Worm (Caenorhabditis elegans) whole organism, L3 larva: ENCODE results near the gene Y39G8B.13.

Experiments
- ZK546.5 ChIP-seq: sonication (generic microtip); optimal IDR thresholded peaks from 2 replicates; lab custom pipeline; 2017; ENCODE audit warnings: missing biosample characterization, missing genetic modification characterization
- aly-2 ChIP-seq: fragments of 150-350 bp; optimal IDR thresholded peaks from 2 replicates; lab custom pipeline; 2014; ENCODE audit warnings: missing biosample characterization, missing genetic modification characterization
- ama-1 ChIP-seq: fragments of 150-350 bp; optimal IDR thresholded peaks from 2 replicates; lab custom pipeline; 2018
- ceh-16 ChIP-seq: sonication (generic microtip); optimal IDR thresholded peaks from 2 replicates; lab custom pipeline; 2017; ENCODE audit warnings: missing biosample characterization, missing genetic modification characterization
- ceh-82 ChIP-seq: fragments of 150-350 bp; optimal IDR thresholded peaks from 2 replicates; lab custom pipeline; 2014; ENCODE audit warnings: missing biosample characterization, missing genetic modification characterization
- ceh-9 ChIP-seq: sonication (generic microtip); optimal IDR thresholded peaks from 2 replicates; lab custom pipeline; 2018; ENCODE audit warnings: missing biosample characterization, missing genetic modification characterization
- daf-12 ChIP-seq: fragments of 150-350 bp; optimal IDR thresholded peaks from 2 replicates; lab custom pipeline; 2014; ENCODE audit warnings: missing biosample characterization, missing genetic modification reagents, missing genetic modification characterization
- egl-27 ChIP-seq: sonication (generic microtip); optimal IDR thresholded peaks from 4 replicates; lab custom pipeline; 2017; ENCODE audit warnings: missing biosample characterization, missing genetic modification reagents, missing genetic modification characterization
- elt-1 ChIP-seq: fragments of 150-350 bp; optimal IDR thresholded peaks from 2 replicates; lab custom pipeline; 2014; ENCODE audit warnings: missing biosample characterization, missing genetic modification characterization
- elt-2 ChIP-seq: sonication (generic microtip); optimal IDR thresholded peaks from 2 replicates; lab custom pipeline; 2016; ENCODE audit warnings: missing genetic modification reagents, mild to moderate bottlenecking, missing genetic modification characterization, missing compliant biosample characterization
- elt-3 ChIP-seq, 3 experiments: fragments of 150-350 bp in 1 of 3; sonication (generic microtip) in 2 of 3; optimal IDR thresholded peaks; 2 replicates in 2 of 3; 4 replicates in 1 of 3; lab custom pipeline; 2014 to 2017; ENCODE audit warnings: missing biosample characterization in 3 of 3, missing genetic modification characterization in 3 of 3
- eor-1 ChIP-seq, 2 experiments: fragments of 150-350 bp; optimal IDR thresholded peaks; 2 replicates each; lab custom pipeline; 2014 to 2018; ENCODE audit warnings: missing biosample characterization in 2 of 2, missing genetic modification characterization in 2 of 2
- fkh-2 ChIP-seq: fragments of 150-350 bp; optimal IDR thresholded peaks from 2 replicates; lab custom pipeline; 2014; ENCODE audit warnings: missing biosample characterization, missing genetic modification reagents, missing genetic modification characterization
- hmg-11 ChIP-seq: sonication (generic microtip); optimal IDR thresholded peaks from 2 replicates; lab custom pipeline; 2016; ENCODE audit warnings: missing genetic modification characterization, missing compliant biosample characterization
- jun-1 ChIP-seq: fragments of 150-350 bp; optimal IDR thresholded peaks from 2 replicates; lab custom pipeline; 2014; ENCODE audit warnings: missing biosample characterization, missing genetic modification reagents, missing genetic modification characterization
- lin-15B ChIP-seq: fragments of 150-350 bp; optimal IDR thresholded peaks from 2 replicates; lab custom pipeline; 2014; ENCODE audit warnings: missing biosample characterization, missing genetic modification characterization
- lin-39 ChIP-seq: fragments of 150-350 bp; optimal IDR thresholded peaks from 2 replicates; lab custom pipeline; 2018; ENCODE audit warnings: missing biosample characterization, missing genetic modification reagents, missing genetic modification characterization
- lsy-12 ChIP-seq: sonication (generic microtip); optimal IDR thresholded peaks from 2 replicates; lab custom pipeline; 2016; ENCODE audit warnings: mild to moderate bottlenecking, missing genetic modification characterization, missing compliant biosample characterization
- mdl-1 ChIP-seq: fragments of 150-350 bp; optimal IDR thresholded peaks from 2 replicates; lab custom pipeline; 2014; ENCODE audit warnings: missing biosample characterization, missing genetic modification characterization
- nfya-1 ChIP-seq: sonication (generic microtip); optimal IDR thresholded peaks from 2 replicates; lab custom pipeline; 2017; ENCODE audit warnings: missing genetic modification characterization, mild to moderate bottlenecking, missing compliant biosample characterization, antibody characterized with exemption, moderate library complexity; ENCODE audit not compliant: insufficient read depth
- nhr-11 ChIP-seq: fragments of 150-350 bp; optimal IDR thresholded peaks from 2 replicates; lab custom pipeline; 2014; ENCODE audit warnings: missing biosample characterization, missing genetic modification characterization
- nhr-12 ChIP-seq: fragments of 150-350 bp; optimal IDR thresholded peaks from 2 replicates; lab custom pipeline; 2014; ENCODE audit warnings: missing biosample characterization, missing genetic modification characterization
- nhr-23 ChIP-seq: fragments of 150-350 bp; optimal IDR thresholded peaks from 2 replicates; lab custom pipeline; 2014; ENCODE audit warnings: missing biosample characterization, missing genetic modification reagents, missing genetic modification characterization
- nhr-237 ChIP-seq: fragments of 150-350 bp; optimal IDR thresholded peaks from 2 replicates; lab custom pipeline; 2014; ENCODE audit warnings: missing biosample characterization, missing genetic modification characterization
- nhr-28 ChIP-seq: fragments of 150-350 bp; optimal IDR thresholded peaks from 2 replicates; lab custom pipeline; 2014; ENCODE audit warnings: missing biosample characterization, missing genetic modification characterization
- nhr-43 ChIP-seq: sonication (generic microtip); optimal IDR thresholded peaks from 2 replicates; lab custom pipeline; 2016; ENCODE audit warnings: mild to moderate bottlenecking, missing genetic modification characterization, missing compliant biosample characterization; ENCODE audit not compliant: poor library complexity, severe bottlenecking
- nhr-67 ChIP-seq: fragments of 150-350 bp; optimal IDR thresholded peaks from 2 replicates; lab custom pipeline; 2014; ENCODE audit warnings: missing biosample characterization, missing genetic modification characterization
- nhr-76 ChIP-seq: fragments of 150-350 bp; sonication (generic microtip); optimal IDR thresholded peaks from 5 replicates; lab custom pipeline; 2014; ENCODE audit warnings: missing biosample characterization, missing genetic modification characterization
- nhr-77 ChIP-seq: fragments of 150-350 bp; optimal IDR thresholded peaks from 2 replicates; lab custom pipeline; 2014; ENCODE audit warnings: missing biosample characterization, missing genetic modification characterization
- pqm-1 ChIP-seq: fragments of 150-350 bp; optimal IDR thresholded peaks from 2 replicates; lab custom pipeline; 2017; ENCODE audit warnings: missing biosample characterization, missing genetic modification characterization, inconsistent platforms
- sea-2 ChIP-seq: fragments of 150-350 bp; sonication (generic microtip); optimal IDR thresholded peaks from 4 replicates; lab custom pipeline; 2014; ENCODE audit warnings: missing biosample characterization, missing genetic modification reagents, missing genetic modification characterization
- skn-1 ChIP-seq: fragments of 150-350 bp; optimal IDR thresholded peaks from 2 replicates; lab custom pipeline; 2014; ENCODE audit warnings: missing biosample characterization, missing genetic modification characterization
- snpc-4 ChIP-seq: fragments of 150-350 bp; optimal IDR thresholded peaks from 2 replicates; lab custom pipeline; 2014; ENCODE audit warnings: missing biosample characterization, missing genetic modification characterization
- unc-39 ChIP-seq: sonication (generic microtip); optimal IDR thresholded peaks from 4 replicates; lab custom pipeline; 2017; ENCODE audit warnings: missing biosample characterization, missing genetic modification characterization
- unc-62 ChIP-seq: fragments of 150-350 bp; sonication (generic microtip); optimal IDR thresholded peaks from 4 replicates; lab custom pipeline; 2014; ENCODE audit warnings: missing biosample characterization, missing genetic modification reagents, missing genetic modification characterization
- ztf-11 ChIP-seq: fragments of 150-350 bp; optimal IDR thresholded peaks from 2 replicates; lab custom pipeline; 2014; ENCODE audit warnings: missing biosample characterization, missing genetic modification characterization
- ztf-4 ChIP-seq: fragments of 150-350 bp; optimal IDR thresholded peaks from 2 replicates; lab custom pipeline; 2014; ENCODE audit warnings: missing biosample characterization, missing genetic modification characterization

The Y39G8B.13 gene

ce11 chrII:13994934-13995333 lies 12.1 kb upstream of the Y39G8B.13 start, which contains the start of gene Y39G8B.7:
TSS of gene Y39G8B.7 (minus strand) at chrII:13995034.
- TF ChIP-seq ceh-16 (tag; lab: Kevin White, UChicago) = no peak
- TF ChIP-seq nfya-1 (tag; lab: Kevin White, UChicago) = no peak
- no peak for TF ChIP-seq nhr-77 (tag; lab: Kevin White, UChicago)
- TF ChIP-seq unc-39 (tag; lab: Kevin White, UChicago) = no peak
- TF ChIP-seq jun-1 = no peak
- no peak for TF ChIP-seq lsy-12 (tag; lab: Kevin White, UChicago)
- TF ChIP-seq skn-1 (tag; lab: Kevin White, UChicago) = no peak
- no peak for TF ChIP-seq nhr-67 (tag; lab: Kevin White, UChicago)
- TF ChIP-seq nhr-43 (tag; lab: Kevin White, UChicago) = no peak
- no peak for TF ChIP-seq sea-2 (GFP tag; lab: Kevin White, UChicago)
- no peak for TF ChIP-seq nhr-11 (tag; lab: Kevin White, UChicago)
- no peak for TF ChIP-seq egl-27 (tag; lab: Kevin White, UChicago)
- no peak for TF ChIP-seq elt-2 (tag; lab: Kevin White, UChicago)
- TF ChIP-seq nhr-12 = no peak
- TF ChIP-seq ceh-82 (tag; lab: Kevin White, UChicago) = no peak
- TF ChIP-seq elt-3 (tag; optimal IDR thresholded peaks at IDR 0.05; lab: Kevin White, UChicago) = no peak
- no peak for TF ChIP-seq nhr-237 (tag; lab: Kevin White, UChicago)

- TF ChIP-seq nhr-28 (tag; lab: Kevin White, UChicago) (no peak), lin-15B (tag; lab: Kevin White, UChicago) (no peak), elt-1 (tag; lab: Kevin White, UChicago) (no peak), fkh-2 (no peak), ztf-11 (tag; lab: Kevin White, UChicago) (no peak), mdl-1 (no peak), daf-12 (tag; lab: Kevin White, UChicago) (no peak), egl-27 (tag; lab: Kevin White, UChicago) (no peak)
- TF ChIP-seq, all 47 proteins: peak for 0
These were observed 8.9 kb upstream of the Y39G8B.13 start, which contains the start of gene Y39G8B.5 for ce11 chrII:13991741-13992140. TSS of gene Y39G8B.5 (minus strand) at chrII:13991841.

DNA sequence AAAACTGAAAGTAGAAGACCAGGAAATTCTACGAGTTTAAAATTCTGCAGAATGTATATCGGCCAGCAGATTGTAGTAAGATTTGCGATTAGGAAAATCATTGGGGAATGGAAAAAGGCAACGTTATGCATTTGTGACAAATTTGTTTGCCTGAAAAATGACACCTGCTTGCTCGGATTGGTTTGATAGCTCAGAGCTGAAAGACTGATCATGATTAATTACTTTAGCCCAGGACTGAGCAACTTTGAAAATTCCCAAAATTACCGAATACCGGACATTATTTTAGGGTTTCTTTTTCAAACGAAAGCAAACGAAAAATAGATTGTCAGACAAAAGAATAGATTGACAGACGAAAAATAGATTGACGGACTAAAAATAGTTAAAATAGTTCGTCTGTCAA lies 1.7 kb upstream of the Y39G8B.13 start, which contains the start of gene sre-47:
Gene sre-47 (minus strand): TSS at position 101 of the 400 bp plus-strand sequence.
- no peak for TF ChIP-seq nhr-23 (tag; lab: Kevin White, UChicago)
- TF ChIP-seq fkh-2 = no peak
- TF ChIP-seq aly-2 (tag; lab: Kevin White, UChicago) = no peak
- TF ChIP-seq daf-12 (tag; lab: Kevin White, UChicago) = no peak
- no peak for TF ChIP-seq ztf-4 (tag; lab: Kevin White, UChicago)

- TF ChIP-seq ceh-9 = no peak
- TF ChIP-seq mdl-1 = no peak
- no peak for TF ChIP-seq snpc-4 (tag; lab: Kevin White, UChicago)
- no peak for TF ChIP-seq jun-1
- TF ChIP-seq eor-1 (tag; optimal IDR thresholded peaks at IDR 0.05; lab: Kevin White, UChicago) = no peak
- TF ChIP-seq lsy-12 (tag; lab: Kevin White, UChicago) = no peak
- no peak for TF ChIP-seq unc-62
- no peak for TF ChIP-seq hmg-11 (tag; lab: Kevin White, UChicago)
- TF ChIP-seq elt-1 (tag; lab: Kevin White, UChicago) = no peak
- no peak for TF ChIP-seq lin-39 (tag; lab: Kevin White, UChicago)
- TF ChIP-seq unc-39 (tag; lab: Kevin White, UChicago) = no peak
- no peak for TF ChIP-seq ama-1 (lab: Kevin White, UChicago)
- no peak for TF ChIP-seq ztf-11 (tag; lab: Kevin White, UChicago)
- no peak for TF ChIP-seq ceh-82 (tag; lab: Kevin White, UChicago)
- TF ChIP-seq ZK546.5 (tag; lab: Kevin White, UChicago) = no peak
- TF ChIP-seq sea-2 (GFP tag; lab: Kevin White, UChicago) = no peak
- TF ChIP-seq, all 47 proteins: peak for 0
These were observed 600 bp downstream of the Y39G8B.13 start for ce11 chrII:13982247-13982646.

DNA sequence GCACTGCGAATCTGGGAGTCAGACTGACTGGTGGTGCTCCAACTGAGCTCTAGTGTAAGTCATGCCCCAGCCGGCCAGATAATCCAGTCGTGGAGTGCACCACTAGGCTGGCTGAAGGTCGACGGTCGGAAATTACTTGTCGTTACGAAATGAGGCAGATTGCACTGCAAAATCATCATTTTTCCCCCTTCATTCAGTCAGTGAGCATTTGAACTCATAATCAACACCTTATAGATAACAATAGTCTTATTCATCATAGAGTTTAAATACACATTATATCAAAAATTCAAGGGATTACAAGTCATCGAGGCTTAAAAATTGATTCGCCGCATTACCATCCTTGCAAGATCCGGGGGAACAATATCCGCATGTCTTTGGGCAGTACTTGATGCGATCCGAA lies 1.0 kb downstream of the Y39G8B.13 start:
- TF ChIP-seq nhr-76 (tag; lab: Kevin White, UChicago) = no peak
- peak; percentile 30 for TF ChIP-seq skn-1 (tag; lab: Kevin White, UChicago)
- no peak for TF ChIP-seq elt-3 (tag; optimal IDR thresholded peaks at IDR 0.05; lab: Kevin White, UChicago)
- TF ChIP-seq elt-2 (tag; lab: Kevin White, UChicago) = peak; percentile 34
- no peak for TF ChIP-seq ztf-4 (tag; lab: Kevin White, UChicago)
- TF ChIP-seq pqm-1 (tag; lab: Kevin White, UChicago) = peak; percentile 53
